Worm (Caenorhabditis elegans) whole organism, late embryonic: ENCODE measurements around the gene iff-2.

Experiments used
- C08G9.2 ChIP-seq: sonication (generic microtip); optimal IDR thresholded peaks from 2 replicates; lab custom pipeline; 2016; ENCODE audit warnings: mild to moderate bottlenecking, missing genetic modification characterization, moderate library complexity, missing compliant biosample characterization
- F13H6.1 ChIP-seq: sonication (generic microtip); optimal IDR thresholded peaks from 2 replicates; lab custom pipeline; 2016; ENCODE audit warnings: missing genetic modification characterization, missing compliant biosample characterization
- K02D7.2 ChIP-seq: sonication (generic microtip); optimal IDR thresholded peaks from 2 replicates; lab custom pipeline; 2017; ENCODE audit warnings: mild to moderate bottlenecking, missing genetic modification characterization, missing compliant biosample characterization
- K09A11.1 ChIP-seq: sonication (generic microtip); optimal IDR thresholded peaks from 2 replicates; lab custom pipeline; 2017; ENCODE audit warnings: antibody characterized with exemption, mild to moderate bottlenecking, missing genetic modification characterization, missing compliant biosample characterization; ENCODE audit not compliant: insufficient read depth
- T23F11.4 ChIP-seq: fragments of 200-800 bp; sonication (Bioruptor generic); optimal IDR thresholded peaks from 2 replicates; lab custom pipeline; 2018; ENCODE audit warnings: mild to moderate bottlenecking, missing genetic modification characterization, missing compliant biosample characterization
- ahr-1 ChIP-seq: sonication (generic microtip); optimal IDR thresholded peaks from 2 replicates; lab custom pipeline; 2016; ENCODE audit warnings: missing genetic modification characterization, missing compliant biosample characterization
- ceh-14 ChIP-seq: sonication (generic microtip); optimal IDR thresholded peaks from 2 replicates; lab custom pipeline; 2016; ENCODE audit warnings: missing genotype, missing genetic modification characterization, missing compliant biosample characterization
- ceh-18 ChIP-seq: sonication (generic microtip); optimal IDR thresholded peaks from 2 replicates; lab custom pipeline; 2016; ENCODE audit warnings: missing genetic modification characterization, missing compliant biosample characterization
- ceh-19 ChIP-seq: fragments of 200-800 bp; sonication (Bioruptor generic); optimal IDR thresholded peaks from 2 replicates; lab custom pipeline; 2018; ENCODE audit warnings: mild to moderate bottlenecking, missing genetic modification characterization, missing compliant biosample characterization
- ceh-2 ChIP-seq: sonication (generic microtip); optimal IDR thresholded peaks from 2 replicates; lab custom pipeline; 2016; ENCODE audit warnings: missing genotype, missing genetic modification characterization, missing compliant biosample characterization
- ceh-22 ChIP-seq: sonication (generic microtip); optimal IDR thresholded peaks from 2 replicates; lab custom pipeline; 2017; ENCODE audit warnings: missing biosample characterization, missing genetic modification characterization
- ceh-24 ChIP-seq: sonication (generic microtip); optimal IDR thresholded peaks from 2 replicates; lab custom pipeline; 2016; ENCODE audit warnings: mild to moderate bottlenecking, missing genetic modification characterization, missing compliant biosample characterization
- ceh-30 ChIP-seq: fragments of 150-350 bp; optimal IDR thresholded peaks from 2 replicates; lab custom pipeline; 2014; ENCODE audit warnings: missing biosample characterization, missing genetic modification characterization
- ceh-34 ChIP-seq: sonication (generic microtip); optimal IDR thresholded peaks from 2 replicates; lab custom pipeline; 2016; ENCODE audit warnings: mild to moderate bottlenecking, missing genetic modification characterization, missing compliant biosample characterization
- ceh-48 ChIP-seq: sonication (generic microtip); optimal IDR thresholded peaks from 2 replicates; lab custom pipeline; 2016; ENCODE audit warnings: missing genetic modification characterization, inconsistent platforms, missing compliant biosample characterization
- ceh-9 ChIP-seq: sonication (generic microtip); optimal IDR thresholded peaks from 2 replicates; lab custom pipeline; 2016; ENCODE audit warnings: mild to moderate bottlenecking, missing genetic modification characterization, inconsistent platforms, missing compliant biosample characterization
- che-1 ChIP-seq: sonication (generic microtip); optimal IDR thresholded peaks from 2 replicates; lab custom pipeline; 2016; ENCODE audit warnings: mild to moderate bottlenecking, missing genetic modification characterization, missing compliant biosample characterization
- dve-1 ChIP-seq: sonication (generic microtip); optimal IDR thresholded peaks from 2 replicates; lab custom pipeline; 2017; ENCODE audit warnings: antibody characterized with exemption, mild to moderate bottlenecking, missing genetic modification characterization, missing compliant biosample characterization
- elt-2 ChIP-seq: sonication (generic microtip); optimal IDR thresholded peaks from 2 replicates; lab custom pipeline; 2016; ENCODE audit warnings: missing genetic modification reagents, missing genetic modification characterization, missing compliant biosample characterization
- elt-4 ChIP-seq: sonication (generic microtip); optimal IDR thresholded peaks from 2 replicates; lab custom pipeline; 2016; ENCODE audit warnings: missing genetic modification characterization, missing compliant biosample characterization
- fkh-10 ChIP-seq: fragments of 150-350 bp; optimal IDR thresholded peaks from 2 replicates; lab custom pipeline; 2014; ENCODE audit warnings: missing biosample characterization, missing genetic modification reagents, missing genetic modification characterization
- fkh-6 ChIP-seq: sonication (generic microtip); optimal IDR thresholded peaks from 2 replicates; lab custom pipeline; 2016; ENCODE audit warnings: missing genetic modification characterization, missing compliant biosample characterization
- gmeb-2 ChIP-seq: sonication (generic microtip); optimal IDR thresholded peaks from 2 replicates; lab custom pipeline; 2016; ENCODE audit warnings: missing genetic modification characterization, inconsistent platforms, missing compliant biosample characterization
- hlh-13 ChIP-seq: fragments of 200-800 bp; sonication (Bioruptor generic); optimal IDR thresholded peaks from 2 replicates; lab custom pipeline; 2018; ENCODE audit warnings: mild to moderate bottlenecking, missing genetic modification characterization, missing compliant biosample characterization
- hlh-30 ChIP-seq: sonication (generic microtip); optimal IDR thresholded peaks from 2 replicates; lab custom pipeline; 2017; ENCODE audit warnings: antibody characterized with exemption, missing genetic modification characterization, missing compliant biosample characterization; ENCODE audit not compliant: insufficient read depth
- lim-6 ChIP-seq: sonication (generic microtip); optimal IDR thresholded peaks from 2 replicates; lab custom pipeline; 2016; ENCODE audit warnings: missing genetic modification characterization, missing compliant biosample characterization
- madf-2 ChIP-seq: sonication (generic microtip); optimal IDR thresholded peaks from 2 replicates; lab custom pipeline; 2017; ENCODE audit warnings: missing genetic modification characterization, missing compliant biosample characterization
- mec-3 ChIP-seq: sonication (generic microtip); optimal IDR thresholded peaks from 2 replicates; lab custom pipeline; 2016; ENCODE audit warnings: borderline replicate concordance, missing genetic modification characterization, missing compliant biosample characterization
- nfya-1 ChIP-seq: sonication (generic microtip); optimal IDR thresholded peaks from 2 replicates; lab custom pipeline; 2017; ENCODE audit warnings: missing genetic modification characterization, mild to moderate bottlenecking, missing compliant biosample characterization, antibody characterized with exemption, moderate library complexity
- nhr-232 ChIP-seq: sonication (generic microtip); optimal IDR thresholded peaks from 2 replicates; lab custom pipeline; 2016; ENCODE audit warnings: missing genetic modification characterization, missing compliant biosample characterization
- odd-2 ChIP-seq: sonication (generic microtip); optimal IDR thresholded peaks from 2 replicates; lab custom pipeline; 2017; ENCODE audit warnings: antibody characterized with exemption, mild to moderate bottlenecking, missing genetic modification characterization, missing compliant biosample characterization
- pat-9 ChIP-seq: fragments of 200-800 bp; sonication (Bioruptor generic); optimal IDR thresholded peaks from 2 replicates; lab custom pipeline; 2018; ENCODE audit warnings: mild to moderate bottlenecking, missing genetic modification characterization, moderate library complexity, missing compliant biosample characterization
- pha-4 ChIP-seq: fragments of 150-350 bp; optimal IDR thresholded peaks from 2 replicates; lab custom pipeline; 2018; ENCODE audit warnings: missing biosample characterization, missing genetic modification reagents, missing genetic modification characterization
- pqm-1 ChIP-seq: sonication (generic microtip); optimal IDR thresholded peaks from 2 replicates; lab custom pipeline; 2016; ENCODE audit warnings: missing genetic modification characterization, missing compliant biosample characterization
- ref-2 ChIP-seq: sonication (generic microtip); optimal IDR thresholded peaks from 2 replicates; lab custom pipeline; 2016; ENCODE audit warnings: missing genetic modification characterization, missing compliant biosample characterization
- rnt-1 ChIP-seq: sonication (generic microtip); optimal IDR thresholded peaks from 2 replicates; lab custom pipeline; 2016; ENCODE audit warnings: missing genetic modification characterization, missing compliant biosample characterization
- sdc-2 ChIP-seq: sonication (generic microtip); optimal IDR thresholded peaks from 2 replicates; lab custom pipeline; 2016; ENCODE audit warnings: missing genotype, missing genetic modification characterization, missing compliant biosample characterization
- sox-4 ChIP-seq: sonication (generic microtip); optimal IDR thresholded peaks from 2 replicates; lab custom pipeline; 2017; ENCODE audit warnings: mild to moderate bottlenecking, missing genetic modification characterization, inconsistent platforms, missing compliant biosample characterization
- syd-9 ChIP-seq: sonication (generic microtip); optimal IDR thresholded peaks from 2 replicates; lab custom pipeline; 2016; ENCODE audit warnings: mild to moderate bottlenecking, missing genetic modification characterization, moderate library complexity, missing compliant biosample characterization
- tbx-7 ChIP-seq: sonication (generic microtip); optimal IDR thresholded peaks from 2 replicates; lab custom pipeline; 2016; ENCODE audit warnings: missing genotype, missing genetic modification characterization, missing compliant biosample characterization
- ttx-3 ChIP-seq: sonication (generic microtip); optimal IDR thresholded peaks from 2 replicates; lab custom pipeline; 2016; ENCODE audit warnings: missing genetic modification reagents, missing genetic modification characterization, missing compliant biosample characterization
- unc-42 ChIP-seq: sonication (generic microtip); optimal IDR thresholded peaks from 2 replicates; lab custom pipeline; 2016; ENCODE audit warnings: missing genotype, missing genetic modification characterization, missing compliant biosample characterization
- unc-55 ChIP-seq: sonication (generic microtip); optimal IDR thresholded peaks from 2 replicates; lab custom pipeline; 2017; ENCODE audit warnings: missing biosample characterization, missing genetic modification reagents, missing genetic modification characterization
- ztf-16 ChIP-seq: sonication (generic microtip); optimal IDR thresholded peaks from 2 replicates; lab custom pipeline; 2017; ENCODE audit warnings: missing genetic modification characterization, missing compliant biosample characterization

iff-2 gene

DNA sequence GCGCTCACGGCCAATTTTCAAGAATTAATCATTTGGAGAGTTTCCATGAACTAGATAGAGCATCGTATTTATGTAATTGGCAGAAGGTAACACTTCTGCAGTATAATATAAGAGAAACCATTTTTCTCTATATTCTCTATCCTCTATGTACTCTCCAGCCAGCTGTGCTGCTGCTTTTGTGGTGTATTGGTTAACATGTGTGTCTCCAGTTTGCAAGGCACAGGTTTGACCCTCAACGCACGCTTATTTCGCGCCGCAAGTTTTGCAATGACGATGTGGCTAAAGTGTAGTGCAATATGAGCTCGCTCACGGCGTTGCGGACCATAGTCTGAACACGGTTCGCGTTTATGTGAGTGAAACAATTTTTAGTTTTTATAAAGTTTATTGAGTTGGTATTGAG lies 14.2 kb downstream of the iff-2 start (continued):
- TF ChIP-seq rnt-1 (peak; percentile 79), K09A11.1 (tag; lab: Kevin White, UChicago) (peak; percentile 54), ztf-16 (tag; lab: Kevin White, UChicago) (peak; percentile 75), ceh-34 (peak; percentile 90), mec-3 (tag; lab: Kevin White, UChicago) (no peak), ceh-19 (GFP tag; lab: Kevin White, UChicago) (peak; percentile 81), gmeb-2 (peak; percentile 86), ahr-1 (tag; lab: Kevin White, UChicago) (peak; percentile 75), K02D7.2 (tag; lab: Kevin White, UChicago) (peak; percentile 85), ceh-22 (tag; lab: Kevin White, UChicago) (no peak), ceh-9 (tag; lab: Kevin White, UChicago) (peak; percentile 33), ceh-30 (tag; lab: Kevin White, UChicago) (peak; percentile 28), elt-4 (tag; lab: Kevin White, UChicago) (no peak), fkh-6 (tag; lab: Kevin White, UChicago) (peak; percentile 78), sdc-2 (tag; lab: Kevin White, UChicago) (peak; percentile 63), dve-1 (tag; lab: Kevin White, UChicago) (peak; percentile 89), fkh-10 (GFP tag; lab: Kevin White, UChicago) (no peak), sox-4 (tag; lab: Kevin White, UChicago) (peak; percentile 84), ceh-24 (tag; lab: Kevin White, UChicago) (peak; percentile 65), hlh-13 (GFP tag; lab: Kevin White, UChicago) (peak; percentile 82), tbx-7 (tag; lab: Kevin White, UChicago) (peak; percentile 70), ceh-14 (peak; percentile 59), pqm-1 (tag; lab: Kevin White, UChicago) (peak; percentile 49), T23F11.4 (peak; percentile 61), ref-2 (tag; lab: Kevin White, UChicago) (no peak), unc-55 (no peak), nfya-1 (tag; lab: Kevin White, UChicago) (peak; percentile 51), che-1 (peak; percentile 88), syd-9 (tag; lab: Kevin White, UChicago) (peak; percentile 78), lim-6 (tag; lab: Kevin White, UChicago) (no peak), hlh-30 (tag; lab: Kevin White, UChicago) (peak; percentile 11), ceh-48 (tag; lab: Kevin White, UChicago) (peak; percentile 82), elt-2 (tag; lab: Kevin White, UChicago) (peak; percentile 92), ceh-18 (tag; lab: Kevin White, UChicago) (peak; percentile 56), F13H6.1 (tag; lab: Kevin White, UChicago) (peak; percentile 46), odd-2 (tag; lab: Kevin White, UChicago) (peak; percentile 23), pat-9 (tag; lab: Kevin White, UChicago) (peak; percentile 83), nhr-232 (tag; lab: Kevin White, UChicago) (peak; percentile 65), pha-4 (no peak), ceh-2 (tag; lab: Kevin White, UChicago) (peak; percentile 74), ttx-3 (peak; percentile 84), C08G9.2 (peak; percentile 63), unc-42 (tag; lab: Kevin White, UChicago) (peak; percentile 6), madf-2 (tag; lab: Kevin White, UChicago) (peak; percentile 67)
